Worm (Caenorhabditis elegans) whole organism, mixed stage, embryonic: ENCODE results near the gene ztf-30.
A peak's percentile ranks its signal among the peaks of the same experiment; 100 is the strongest.

Experiments
- M03D4.4 ChIP-seq: sonication (generic microtip); optimal IDR thresholded peaks from 2 replicates; lab custom pipeline; 2017; ENCODE audit warnings: mild to moderate bottlenecking, missing genetic modification characterization, missing compliant biosample characterization
- bed-3 ChIP-seq: fragments of 200-800 bp; sonication (Bioruptor generic); optimal IDR thresholded peaks from 3 replicates; lab custom pipeline; 2018; ENCODE audit warnings: mild to moderate bottlenecking, missing genetic modification characterization, moderate library complexity, missing compliant biosample characterization
- blmp-1 ChIP-seq: fragments of 150-350 bp; optimal IDR thresholded peaks from 2 replicates; lab custom pipeline; 2014; ENCODE audit warnings: missing biosample characterization, missing genetic modification characterization
- ceh-39 ChIP-seq: fragments of 150-350 bp; optimal IDR thresholded peaks from 2 replicates; lab custom pipeline; 2014; ENCODE audit warnings: missing biosample characterization, missing genetic modification characterization
- ceh-43 ChIP-seq: fragments of 200-800 bp; sonication (Bioruptor generic); optimal IDR thresholded peaks from 2 replicates; lab custom pipeline; 2018; ENCODE audit warnings: mild to moderate bottlenecking, missing genetic modification characterization, moderate library complexity, missing compliant biosample characterization
- ces-1 ChIP-seq: fragments of 150-350 bp; optimal IDR thresholded peaks from 2 replicates; lab custom pipeline; 2014; ENCODE audit warnings: missing biosample characterization, missing genetic modification reagents, missing genetic modification characterization
- drap-1 ChIP-seq: fragments of 200-800 bp; sonication (Bioruptor generic); optimal IDR thresholded peaks from 3 replicates; lab custom pipeline; 2018; ENCODE audit warnings: mild to moderate bottlenecking, missing genetic modification characterization, missing compliant biosample characterization
- elt-3 ChIP-seq: fragments of 150-350 bp; optimal IDR thresholded peaks from 2 replicates; lab custom pipeline; 2014; ENCODE audit warnings: missing biosample characterization, missing genetic modification characterization
- flh-1 ChIP-seq: fragments of 200-800 bp; sonication (Bioruptor generic); optimal IDR thresholded peaks from 2 replicates; lab custom pipeline; 2018; ENCODE audit warnings: mild to moderate bottlenecking, missing genetic modification characterization, moderate library complexity, missing compliant biosample characterization
- ham-2 ChIP-seq: fragments of 200-800 bp; sonication (Bioruptor generic); optimal IDR thresholded peaks from 2 replicates; lab custom pipeline; 2018; ENCODE audit warnings: mild to moderate bottlenecking, missing genetic modification characterization, missing compliant biosample characterization
- hlh-1 ChIP-seq: fragments of 150-350 bp; optimal IDR thresholded peaks from 2 replicates; lab custom pipeline; 2014; ENCODE audit warnings: missing biosample characterization, missing genetic modification reagents, missing genetic modification characterization
- lin-13 ChIP-seq: fragments of 150-350 bp; optimal IDR thresholded peaks from 2 replicates; lab custom pipeline; 2014; ENCODE audit warnings: missing biosample characterization, missing genetic modification characterization
- lin-32 ChIP-seq: fragments of 200-800 bp; sonication (Bioruptor generic); optimal IDR thresholded peaks from 2 replicates; lab custom pipeline; 2018; ENCODE audit warnings: mild to moderate bottlenecking, missing genetic modification characterization, missing compliant biosample characterization
- lsy-2 ChIP-seq: fragments of 150-350 bp; optimal IDR thresholded peaks from 2 replicates; lab custom pipeline; 2014; ENCODE audit warnings: missing biosample characterization, missing genetic modification characterization
- mep-1 ChIP-seq: fragments of 150-350 bp; optimal IDR thresholded peaks from 2 replicates; lab custom pipeline; 2017; ENCODE audit warnings: missing biosample characterization, missing genetic modification reagents, missing genetic modification characterization, inconsistent platforms
- nhr-12 ChIP-seq: fragments of 150-350 bp; optimal IDR thresholded peaks from 2 replicates; lab custom pipeline; 2014; ENCODE audit warnings: missing biosample characterization, missing genetic modification characterization
- nhr-2 ChIP-seq: fragments of 150-350 bp; optimal IDR thresholded peaks from 2 replicates; lab custom pipeline; 2014; ENCODE audit warnings: missing biosample characterization, missing genetic modification characterization
- nhr-237 ChIP-seq: fragments of 150-350 bp; optimal IDR thresholded peaks from 2 replicates; lab custom pipeline; 2014; ENCODE audit warnings: missing biosample characterization, missing genetic modification characterization
- nhr-76 ChIP-seq: sonication (generic microtip); optimal IDR thresholded peaks from 2 replicates; lab custom pipeline; 2017; ENCODE audit warnings: missing biosample characterization, missing genetic modification characterization
- pha-4 ChIP-seq: fragments of 150-350 bp; optimal IDR thresholded peaks from 2 replicates; lab custom pipeline; 2018; ENCODE audit warnings: missing biosample characterization, missing genetic modification reagents, missing genetic modification characterization
- sem-2 ChIP-seq: fragments of 200-800 bp; sonication (Bioruptor generic); optimal IDR thresholded peaks from 2 replicates; lab custom pipeline; 2018; ENCODE audit warnings: mild to moderate bottlenecking, missing genetic modification characterization, missing compliant biosample characterization
- snpc-4 ChIP-seq: fragments of 150-350 bp; optimal IDR thresholded peaks from 2 replicates; lab custom pipeline; 2014; ENCODE audit warnings: missing biosample characterization, missing genetic modification characterization
- sptf-1 ChIP-seq: sonication (generic microtip); optimal IDR thresholded peaks from 2 replicates; lab custom pipeline; 2017; ENCODE audit warnings: mild to moderate bottlenecking, missing genetic modification characterization, moderate library complexity, missing compliant biosample characterization
- tbx-8 ChIP-seq: fragments of 200-800 bp; sonication (Bioruptor generic); optimal IDR thresholded peaks from 2 replicates; lab custom pipeline; 2018; ENCODE audit warnings: mild to moderate bottlenecking, missing genetic modification characterization, moderate library complexity, missing compliant biosample characterization
- unc-120 ChIP-seq: sonication (generic microtip); optimal IDR thresholded peaks from 2 replicates; lab custom pipeline; 2017; ENCODE audit warnings: missing genetic modification characterization, missing compliant biosample characterization; ENCODE audit not compliant: poor library complexity, severe bottlenecking
- unc-39 ChIP-seq: fragments of 150-350 bp; optimal IDR thresholded peaks from 2 replicates; lab custom pipeline; 2014; ENCODE audit warnings: missing biosample characterization, missing genetic modification characterization
- unc-62 ChIP-seq: fragments of 150-350 bp; optimal IDR thresholded peaks from 2 replicates; lab custom pipeline; 2014; ENCODE audit warnings: missing biosample characterization, missing genetic modification reagents, missing genetic modification characterization
- zip-8 ChIP-seq: fragments of 150-350 bp; optimal IDR thresholded peaks from 2 replicates; lab custom pipeline; 2014; ENCODE audit warnings: missing biosample characterization, missing genetic modification characterization
- ztf-11 ChIP-seq: fragments of 150-350 bp; optimal IDR thresholded peaks from 2 replicates; lab custom pipeline; 2014; ENCODE audit warnings: missing biosample characterization, missing genetic modification characterization

Gene ztf-30

ce11 chrIII:8564372-8564771 lies 33.3 kb downstream of the ztf-30 start:
- no peak for TF ChIP-seq bed-3 (GFP tag; lab: Kevin White, UChicago)
- TF ChIP-seq mep-1 (tag; lab: Kevin White, UChicago), result no peak
- no peak for TF ChIP-seq sptf-1 (tag; lab: Kevin White, UChicago)
- no peak for TF ChIP-seq nhr-12 (tag; lab: Kevin White, UChicago)

- TF ChIP-seq drap-1 (GFP tag; lab: Kevin White, UChicago), result no peak
- TF ChIP-seq lin-13 (tag; lab: Kevin White, UChicago), result no peak
- TF ChIP-seq sptf-1 (tag; lab: Kevin White, UChicago), result no peak
- no peak for TF ChIP-seq ceh-39 (tag; lab: Kevin White, UChicago)
- TF ChIP-seq ces-1 (GFP tag; lab: Kevin White, UChicago), result no peak
- TF ChIP-seq bed-3 (GFP tag; lab: Kevin White, UChicago), result no peak
- no peak for TF ChIP-seq pha-4
Measured at ce11 chrIII:8560836-8561235, 36.8 kb downstream of the ztf-30 start, which contains the start of gene acdh-6. TSS of gene acdh-6 (plus strand) at chrIII:8561136.

ce11 chrIII:8560398-8560797 lies 37.3 kb downstream of the ztf-30 start:
- TF ChIP-seq ces-1 (GFP tag; lab: Kevin White, UChicago) (no peak), zip-8 (peak; percentile 99), nhr-237 (tag; lab: Kevin White, UChicago) (no peak)

- TF ChIP-seq nhr-237 (tag; lab: Kevin White, UChicago), result no peak
- peak; percentile 17 for TF ChIP-seq unc-120 (tag; lab: Kevin White, UChicago)
- TF ChIP-seq drap-1 (GFP tag; lab: Kevin White, UChicago), result no peak
- TF ChIP-seq unc-39 (tag; lab: Kevin White, UChicago), result no peak
- peak; percentile 98 for TF ChIP-seq hlh-1 (tag; lab: Kevin White, UChicago)
- TF ChIP-seq mep-1 (tag; lab: Kevin White, UChicago), result peak; percentile 12
- peak; percentile 97 for TF ChIP-seq unc-62 (GFP tag; lab: Kevin White, UChicago)
- no peak for TF ChIP-seq zip-8
- TF ChIP-seq ces-1 (GFP tag; lab: Kevin White, UChicago), result peak; percentile 47
- TF ChIP-seq M03D4.4, result peak; percentile 25
- TF ChIP-seq elt-3 (tag; lab: Kevin White, UChicago), result no peak
Measured at ce11 chrIII:8556836-8557385, 40.8 kb downstream of the ztf-30 start, which contains the start of gene C02D5.2. TSS of gene C02D5.2 (plus strand) at chrIII:8557335.

ce11 chrIII:8555682-8556081 lies 42.0 kb downstream of the ztf-30 start:
- TF ChIP-seq blmp-1 (peak; percentile 16), lin-32 (no peak), lsy-2 (tag; lab: Kevin White, UChicago) (no peak)
- TF ChIP-seq, all 35 proteins: peak for 1

- no peak for TF ChIP-seq unc-39 (tag; lab: Kevin White, UChicago)
- no peak for TF ChIP-seq sem-2
- TF ChIP-seq mep-1 (tag; lab: Kevin White, UChicago), result no peak
- no peak for TF ChIP-seq nhr-76
- TF ChIP-seq elt-3 (tag; lab: Kevin White, UChicago), result no peak
- TF ChIP-seq drap-1 (GFP tag; lab: Kevin White, UChicago), result no peak
- TF ChIP-seq tbx-8 (GFP tag; lab: Kevin White, UChicago), result no peak
- TF ChIP-seq lsy-2 (tag; lab: Kevin White, UChicago), result no peak
- no peak for TF ChIP-seq ham-2 (GFP tag; lab: Kevin White, UChicago)
- no peak for TF ChIP-seq ceh-39 (tag; lab: Kevin White, UChicago)
- TF ChIP-seq sptf-1 (tag; lab: Kevin White, UChicago), result no peak
- TF ChIP-seq blmp-1, result no peak
- TF ChIP-seq unc-62 (GFP tag; lab: Kevin White, UChicago), result no peak
- TF ChIP-seq ztf-11 (tag; lab: Kevin White, UChicago), result no peak
- TF ChIP-seq nhr-2 (tag; lab: Kevin White, UChicago), result no peak
Measured at ce11 chrIII:8554472-8554871, 43.2 kb downstream of the ztf-30 start, which contains the start of gene gsto-2. TSS of gene gsto-2 (plus strand) at chrIII:8554772.

- no peak for TF ChIP-seq snpc-4 (tag; lab: Kevin White, UChicago)
- no peak for TF ChIP-seq M03D4.4
- TF ChIP-seq flh-1 (GFP tag; lab: Kevin White, UChicago), result no peak
- TF ChIP-seq blmp-1, result no peak
- no peak for TF ChIP-seq ceh-43
Measured at ce11 chrIII:8552125-8552524, 45.5 kb downstream of the ztf-30 start, which contains the start of gene C02D5.4. TSS of gene C02D5.4 (plus strand) at chrIII:8552165.
